Fruit fly (Drosophila melanogaster): ENCODE data around the gene CG31086.

The CG31086 gene

DNA sequence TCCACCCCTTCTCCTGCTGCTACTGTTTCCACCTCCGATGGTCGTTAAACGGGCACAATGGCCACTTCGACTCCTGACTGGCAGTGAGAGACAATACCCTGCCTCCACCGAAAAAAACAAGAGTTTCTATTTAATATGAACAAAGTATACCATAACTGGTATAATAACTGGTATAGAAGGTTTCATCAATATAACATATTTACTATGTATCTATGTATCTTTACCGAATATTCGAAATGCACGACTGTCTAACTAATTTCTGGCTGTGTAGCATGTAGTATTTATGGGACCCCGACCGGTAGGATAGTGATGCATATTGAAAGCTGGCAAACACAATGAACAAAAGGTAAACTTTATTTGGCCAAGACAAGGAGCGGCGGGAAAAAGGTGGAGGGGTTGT is 3.1 kb upstream of the CG31086 start (continued):
- TF ChIP-seq CG4854 (GFP tag; optimal IDR thresholded peaks at IDR 0.05) = no peak
- no peak for TF ChIP-seq CG1792 (GFP tag; optimal IDR thresholded peaks at IDR 0.05)
- no peak for TF ChIP-seq CG15269 (tag; optimal IDR thresholded peaks at IDR 0.05)
- TF ChIP-seq tin (GFP tag; optimal IDR thresholded peaks at IDR 0.05) = no peak
- peak; percentile 46 for TF ChIP-seq Hmr (GFP tag; optimal IDR thresholded peaks at IDR 0.05)
- no peak for TF ChIP-seq CG1602 (GFP tag; optimal IDR thresholded peaks at IDR 0.05)
- no peak for TF ChIP-seq Hr78 (GFP tag; optimal IDR thresholded peaks at IDR 0.05)
- no peak for TF ChIP-seq gfzf (GFP tag; optimal IDR thresholded peaks at IDR 0.05)
- TF ChIP-seq Med (GFP tag) = peak; percentile 79
- no peak for TF ChIP-seq HHEX (GFP tag; optimal IDR thresholded peaks at IDR 0.05)
- peak; percentile 40 for TF ChIP-seq dmrt99B (tag; optimal IDR thresholded peaks at IDR 0.05)
- TF ChIP-seq CG11398 (GFP tag; optimal IDR thresholded peaks at IDR 0.05) = no peak
- TF ChIP-seq corto (GFP tag; optimal IDR thresholded peaks at IDR 0.05) = no peak
- no peak for TF ChIP-seq Dp (GFP tag; optimal IDR thresholded peaks at IDR 0.05)

DNA sequence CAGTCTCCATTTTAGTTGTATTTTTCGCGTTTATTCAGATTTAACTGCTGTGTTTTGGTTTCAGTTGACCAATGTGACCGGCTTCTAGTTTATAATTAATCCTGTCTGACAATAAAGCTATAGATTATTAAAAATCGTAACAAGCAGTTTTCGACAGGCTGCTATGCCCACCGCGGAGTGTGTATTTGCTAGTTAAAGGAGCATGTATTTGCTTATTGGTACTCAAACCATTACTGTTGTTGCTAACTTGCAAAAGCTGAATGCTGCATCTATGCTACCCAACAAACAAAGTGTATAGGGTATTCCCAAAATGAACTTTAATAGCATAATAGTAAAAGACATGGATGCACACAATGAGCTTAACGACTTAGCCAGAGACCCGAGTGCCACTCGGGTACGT is 3.7 kb downstream of the CG31086 start, which contains the start of gene CG6073:
CG6073 (minus strand) TSS at position 100 of the 400 bp plus-strand sequence.
- peak; percentile 51 for TF ChIP-seq gem (tag; optimal IDR thresholded peaks at IDR 0.05)
- TF ChIP-seq CG7271 (tag; optimal IDR thresholded peaks at IDR 0.05) = no peak
- no peak for TF ChIP-seq Hey (tag; optimal IDR thresholded peaks at IDR 0.05)
- TF ChIP-seq CG15269 (tag; optimal IDR thresholded peaks at IDR 0.05) = peak; percentile 31
- TF ChIP-seq HmgD (GFP tag; optimal IDR thresholded peaks at IDR 0.05) = peak; percentile 88
- peak; percentile 61 for TF ChIP-seq CG17829 (tag; optimal IDR thresholded peaks at IDR 0.05)
- TF ChIP-seq Myb (GFP tag; optimal IDR thresholded peaks at IDR 0.05) = peak; percentile 97
- peak; percentile 9 to 12 for TF ChIP-seq Hr51 (GFP tag; optimal IDR thresholded peaks at IDR 0.05)
- TF ChIP-seq chn (GFP tag; optimal IDR thresholded peaks at IDR 0.05) = peak; percentile 26
- no peak for TF ChIP-seq Trl (optimal IDR thresholded peaks at IDR 0.05)
- peak; percentile 60 for TF ChIP-seq Trl (GFP tag; optimal IDR thresholded peaks at IDR 0.05)
- TF ChIP-seq Mad (GFP tag; optimal IDR thresholded peaks at IDR 0.05) = peak; percentile 60
- TF ChIP-seq Atf3 (GFP tag; optimal IDR thresholded peaks at IDR 0.05) = peak; percentile 55
- no peak for TF ChIP-seq danr (GFP tag; IDR thresholded peaks at IDR 0.05)
- no peak for TF ChIP-seq org-1 (GFP tag; optimal IDR thresholded peaks at IDR 0.05)
- peak; percentile 12 for TF ChIP-seq CG3281 (GFP tag; optimal IDR thresholded peaks at IDR 0.05)
- TF ChIP-seq abd-A (tag; optimal IDR thresholded peaks at IDR 0.05) = peak; percentile 76
- TF ChIP-seq C15 (GFP tag; IDR thresholded peaks at IDR 0.05) = no peak
- peak in 1 of 2 experiments; percentile 70 for TF ChIP-seq chif (GFP tag; optimal IDR thresholded peaks at IDR 0.05)
- peak; percentile 69; the same call in 2 of the 3 replicates for TF ChIP-seq CG11560 (tag; IDR thresholded peaks at IDR 0.05)
- TF ChIP-seq CG12071 (GFP tag; optimal IDR thresholded peaks at IDR 0.05) = peak; percentile 45
- TF ChIP-seq CG11085 (GFP tag; IDR thresholded peaks at IDR 0.05) = 0 out of 2 replicates have a peak, but pooled peaks have one; percentile 26
- peak; percentile 15 to 69 for TF ChIP-seq Pdp1 (GFP tag; optimal IDR thresholded peaks at IDR 0.05)
- peak; percentile 62 for TF ChIP-seq CG11398 (GFP tag; optimal IDR thresholded peaks at IDR 0.05)
- TF ChIP-seq Sry-δ (GFP tag; optimal IDR thresholded peaks at IDR 0.05) = peak; percentile 62
- peak; percentile 85 for TF ChIP-seq nmo (GFP tag; optimal IDR thresholded peaks at IDR 0.05)
- peak; percentile 100 for TF ChIP-seq CG18011 (GFP tag; optimal IDR thresholded peaks at IDR 0.05)
- TF ChIP-seq Rfx (GFP tag; IDR thresholded peaks at IDR 0.05) = peak; percentile 81
- peak; percentile 61 for TF ChIP-seq CG2712 (tag; optimal IDR thresholded peaks at IDR 0.05)
- TF ChIP-seq CG9609 (GFP tag; optimal IDR thresholded peaks at IDR 0.05) = peak; percentile 77
- peak; percentile 69 for TF ChIP-seq da (GFP tag; optimal IDR thresholded peaks at IDR 0.05)
- TF ChIP-seq lab (GFP tag; optimal IDR thresholded peaks at IDR 0.05) = peak; percentile 40
- TF ChIP-seq CG4282 (GFP tag; optimal IDR thresholded peaks at IDR 0.05) = peak; percentile 28
- TF ChIP-seq pho (GFP tag; optimal IDR thresholded peaks at IDR 0.05) = peak; percentile 59
- peak; percentile 62 for TF ChIP-seq knrl (GFP tag; IDR thresholded peaks at IDR 0.05; ENCODE audit: partially characterized antibody)
- TF ChIP-seq CG4617 (GFP tag; optimal IDR thresholded peaks at IDR 0.05; ENCODE audit: borderline replicate concordance) = peak; percentile 91
- TF ChIP-seq CG14441 (GFP tag; IDR thresholded peaks at IDR 0.05) = 0 out of 2 replicates have a peak, but pooled peaks have one; percentile 40
